Worm (Caenorhabditis elegans) whole organism, L4/young adult: ENCODE data around the gene rnh-2.

ENCODE experiments used
- W03F9.2 ChIP-seq: fragments of 150-350 bp; optimal IDR thresholded peaks from 2 replicates; lab custom pipeline; 2014; ENCODE audit warnings: missing biosample characterization, missing genetic modification characterization
- dao-5 ChIP-seq: sonication (generic microtip); optimal IDR thresholded peaks from 2 replicates; lab custom pipeline; 2016; ENCODE audit warnings: missing genotype, missing genetic modification characterization, moderate library complexity, missing compliant biosample characterization
- him-1 ChIP-seq: sonication (generic microtip); optimal IDR thresholded peaks from 2 replicates; lab custom pipeline; 2016; ENCODE audit warnings: missing genotype, missing genetic modification reagents, missing genetic modification characterization, missing compliant biosample characterization

ce11 chrII:8498173-8498572, 18.8 kb upstream of the rnh-2 start:
- TF ChIP-seq W03F9.2 (tag; lab: Kevin White, UChicago) (no peak), him-1 (tag; lab: Kevin White, UChicago) (no peak), dao-5 (tag; lab: Kevin White, UChicago) (no peak)
